Fruit fly (Drosophila melanogaster): ENCODE results near the gene gwl.

gwl gene

dm6 chr3R:18743270-18743922 is 2.8 kb upstream of the gwl start, which contains the start of gene Mekk1 (continued):
- peak; percentile 74 for TF ChIP-seq CG15514 (GFP tag; optimal IDR thresholded peaks at IDR 0.05)
- no peak for TF ChIP-seq oc (tag; optimal IDR thresholded peaks at IDR 0.05)
- no peak for TF ChIP-seq Deaf1 (tag; optimal IDR thresholded peaks at IDR 0.05)
- TF ChIP-seq Jarid2 (GFP tag; optimal IDR thresholded peaks at IDR 0.05) = peak; percentile 72
- no peak for TF ChIP-seq CG32532 (GFP tag; IDR thresholded peaks at IDR 0.05)
- peak; percentile 58; the same call in 1 of the 3 replicates for TF ChIP-seq vnd (GFP tag; IDR thresholded peaks at IDR 0.05; ENCODE audit: partially characterized antibody)
- TF ChIP-seq CG13287 (GFP tag; IDR thresholded peaks at IDR 0.05; ENCODE audit: partially characterized antibody) = peak; percentile 74
- no peak for TF ChIP-seq CG43689 (GFP tag; IDR thresholded peaks at IDR 0.05)
- TF ChIP-seq Nf-YA (GFP tag; IDR thresholded peaks at IDR 0.05) = no peak
- TF ChIP-seq NC2β (GFP tag; optimal IDR thresholded peaks at IDR 0.05) = no peak
- no peak for TF ChIP-seq CG7928 (GFP tag; optimal IDR thresholded peaks at IDR 0.05)
- TF ChIP-seq nerfin-1 (tag; optimal IDR thresholded peaks at IDR 0.05) = no peak
- TF ChIP-seq CG13775 (GFP tag; optimal IDR thresholded peaks at IDR 0.05) = peak; percentile 20
- no peak for TF ChIP-seq prd (optimal IDR thresholded peaks at IDR 0.05)
- TF ChIP-seq prd (GFP tag; IDR thresholded peaks at IDR 0.05) = no peak
- peak in 1 of 2 experiments; percentile 13 for TF ChIP-seq chif (GFP tag; optimal IDR thresholded peaks at IDR 0.05)
- TF ChIP-seq CG12391 (tag; optimal IDR thresholded peaks at IDR 0.05) = peak; percentile 66
- TF ChIP-seq CG5245 (GFP tag; optimal IDR thresholded peaks at IDR 0.05) = peak; percentile 29
- TF ChIP-seq CG6765 (GFP tag; optimal IDR thresholded peaks at IDR 0.05) = peak; percentile 1
- TF ChIP-seq Sry-β (GFP tag; optimal IDR thresholded peaks at IDR 0.05) = peak; percentile 87
- no peak for TF ChIP-seq Usf (GFP tag; optimal IDR thresholded peaks at IDR 0.05)
- TF ChIP-seq sqz (GFP tag; optimal IDR thresholded peaks at IDR 0.05) = no peak
- peak; percentile 34; the same call in 1 of the 2 replicates for TF ChIP-seq bbx (GFP tag; IDR thresholded peaks at IDR 0.05; ENCODE audit: partially characterized antibody)
- TF ChIP-seq CG4360 (GFP tag; IDR thresholded peaks at IDR 0.05) = no peak
- TF ChIP-seq dmrt11E (tag; optimal IDR thresholded peaks at IDR 0.05) = no peak
- no peak for TF ChIP-seq sens-2 (GFP tag; IDR thresholded peaks at IDR 0.05)
- TF ChIP-seq Rfx (GFP tag; IDR thresholded peaks at IDR 0.05) = peak; percentile 59; the same call in 1 of the 2 replicates
- no peak for TF ChIP-seq btn (GFP tag; optimal IDR thresholded peaks at IDR 0.05)
- no peak for TF ChIP-seq sima (GFP tag; optimal IDR thresholded peaks at IDR 0.05)
- no peak for TF ChIP-seq HLHmδ (GFP tag; optimal IDR thresholded peaks at IDR 0.05)
- peak; percentile 17 for TF ChIP-seq unpg (GFP tag; optimal IDR thresholded peaks at IDR 0.05)
- no peak for TF ChIP-seq CG10209 (GFP tag; optimal IDR thresholded peaks at IDR 0.05)
- peak; percentile 79 for TF ChIP-seq CG2120 (GFP tag; optimal IDR thresholded peaks at IDR 0.05)
- no peak for TF ChIP-seq CG17612 (GFP tag; IDR thresholded peaks at IDR 0.05)
- peak; percentile 74 for TF ChIP-seq CG13424 (tag; optimal IDR thresholded peaks at IDR 0.05)
- peak; percentile 19 for TF ChIP-seq Camta (GFP tag; optimal IDR thresholded peaks at IDR 0.05)
- TF ChIP-seq CG30403 (GFP tag; optimal IDR thresholded peaks at IDR 0.05) = peak; percentile 74
- TF ChIP-seq CG10366 (GFP tag; IDR thresholded peaks at IDR 0.05) = no peak
- TF ChIP-seq CG8089 (GFP tag; optimal IDR thresholded peaks at IDR 0.05) = no peak
- no peak for TF ChIP-seq onecut (GFP tag; IDR thresholded peaks at IDR 0.05)
- TF ChIP-seq CG6689 (GFP tag; IDR thresholded peaks at IDR 0.05) = 0 out of 2 replicates have a peak, but pooled peaks have one; percentile 19
- no peak for TF ChIP-seq Atf3 (GFP tag; optimal IDR thresholded peaks at IDR 0.05)
- peak; percentile 71 for TF ChIP-seq CG10543 (GFP tag; optimal IDR thresholded peaks at IDR 0.05)
- TF ChIP-seq Gug (GFP tag; IDR thresholded peaks at IDR 0.05) = no peak; the same call in 3 of the 4 replicates
- no peak for TF ChIP-seq CG7357 (GFP tag; IDR thresholded peaks at IDR 0.05)
- TF ChIP-seq zen2 (GFP tag; IDR thresholded peaks at IDR 0.05; ENCODE audit: partially characterized antibody) = no peak; the same call in 2 of the 3 replicates
- TF ChIP-seq phol (tag; optimal IDR thresholded peaks at IDR 0.05) = peak; percentile 45
- peak; percentile 57 for TF ChIP-seq Hsf (GFP tag; optimal IDR thresholded peaks at IDR 0.05)
- no peak for TF ChIP-seq fd64A (GFP tag; optimal IDR thresholded peaks at IDR 0.05)
- no peak for TF ChIP-seq CG17802 (tag; optimal IDR thresholded peaks at IDR 0.05)
